Worm (Caenorhabditis elegans) whole organism, midembryonic: Measurements from ENCODE around the gene act-2.

Experiments used
- T22C8.4 ChIP-seq: fragments of 200-800 bp; sonication (Bioruptor generic); IDR thresholded peaks from 2 replicates; pipeline ENCODE4 v1.3.6; 2022; ENCODE audit warnings: missing genetic modification characterization, missing compliant biosample characterization
- cog-1 ChIP-seq: sonication (generic microtip); optimal IDR thresholded peaks from 2 replicates; lab custom pipeline; 2016; ENCODE audit warnings: missing genetic modification characterization, missing compliant biosample characterization
- flt-1 ChIP-seq: fragments of 200-800 bp; sonication (Bioruptor generic); IDR thresholded peaks from 2 replicates; pipeline ENCODE4 v1.3.6; 2022; ENCODE audit warnings: missing genetic modification characterization, missing compliant biosample characterization
- klf-2 ChIP-seq: fragments of 200-800 bp; sonication (Bioruptor generic); conservative IDR thresholded peaks from 2 replicates; pipeline ENCODE4 v1.3.6; 2022; ENCODE audit warnings: missing genetic modification reagents, missing genetic modification characterization, missing compliant biosample characterization
- med-1 ChIP-seq: sonication (generic microtip); optimal IDR thresholded peaks from 2 replicates; lab custom pipeline; 2017; ENCODE audit warnings: missing genetic modification characterization, mild to moderate bottlenecking, missing compliant biosample characterization, antibody characterized with exemption, missing genetic modification reagents; ENCODE audit not compliant: insufficient read depth
- ref-1 ChIP-seq: fragments of 200-800 bp; sonication (Bioruptor generic); conservative IDR thresholded peaks from 2 replicates; pipeline ENCODE4 v1.3.6; 2022; ENCODE audit warnings: missing genetic modification reagents, missing genetic modification characterization, missing compliant biosample characterization
- tab-1 ChIP-seq: fragments of 200-800 bp; sonication (Bioruptor generic); IDR thresholded peaks from 2 replicates; pipeline ENCODE4 v1.3.6; 2022; ENCODE audit warnings: missing genetic modification characterization, missing compliant biosample characterization
- ztf-23 ChIP-seq: fragments of 200-800 bp; sonication (Bioruptor generic); IDR thresholded peaks from 2 replicates; pipeline ENCODE4 v1.3.6; 2022; ENCODE audit warnings: missing genetic modification reagents, missing genetic modification characterization, missing compliant biosample characterization
- ztf-29 ChIP-seq: fragments of 200-800 bp; sonication (Bioruptor generic); IDR thresholded peaks from 2 replicates; pipeline ENCODE4 v1.3.6; 2022; ENCODE audit warnings: missing genetic modification reagents, missing genetic modification characterization, missing compliant biosample characterization

Gene act-2

DNA sequence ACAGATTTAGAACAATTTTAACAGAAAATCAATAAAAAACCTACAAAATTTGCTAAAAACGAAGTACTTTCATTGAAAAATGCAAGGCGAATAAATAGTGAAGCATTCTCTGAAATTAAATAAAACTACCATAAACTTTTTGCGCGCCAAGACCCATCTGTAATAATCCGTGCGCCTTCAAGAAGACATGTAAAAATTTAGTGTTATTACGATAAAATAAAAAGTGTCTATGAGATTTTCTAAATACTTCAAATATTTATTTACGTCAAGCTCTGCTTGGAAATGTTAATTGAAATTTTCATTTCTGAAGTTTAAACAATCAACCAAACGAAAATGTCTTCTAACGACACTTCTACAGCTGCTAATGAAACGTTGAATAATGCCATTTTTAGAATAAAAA is 37.9 kb downstream of the act-2 start, which contains the start of gene C45B11.9:
Gene C45B11.9, plus strand, starts transcription at position 301 of the 400 bp plus-strand sequence.
- TF ChIP-seq flt-1 (GFP tag; lab: Robert Waterston, UW) (no peak), ref-1 (GFP tag; lab: Robert Waterston, UW) (no peak), T22C8.4 (GFP tag; lab: Robert Waterston, UW) (no peak), cog-1 (tag; lab: Kevin White, UChicago) (no peak), klf-2 (no peak), ztf-23 (GFP tag; lab: Robert Waterston, UW) (no peak), med-1 (no peak), ztf-29 (GFP tag; lab: Robert Waterston, UW) (no peak)

DNA sequence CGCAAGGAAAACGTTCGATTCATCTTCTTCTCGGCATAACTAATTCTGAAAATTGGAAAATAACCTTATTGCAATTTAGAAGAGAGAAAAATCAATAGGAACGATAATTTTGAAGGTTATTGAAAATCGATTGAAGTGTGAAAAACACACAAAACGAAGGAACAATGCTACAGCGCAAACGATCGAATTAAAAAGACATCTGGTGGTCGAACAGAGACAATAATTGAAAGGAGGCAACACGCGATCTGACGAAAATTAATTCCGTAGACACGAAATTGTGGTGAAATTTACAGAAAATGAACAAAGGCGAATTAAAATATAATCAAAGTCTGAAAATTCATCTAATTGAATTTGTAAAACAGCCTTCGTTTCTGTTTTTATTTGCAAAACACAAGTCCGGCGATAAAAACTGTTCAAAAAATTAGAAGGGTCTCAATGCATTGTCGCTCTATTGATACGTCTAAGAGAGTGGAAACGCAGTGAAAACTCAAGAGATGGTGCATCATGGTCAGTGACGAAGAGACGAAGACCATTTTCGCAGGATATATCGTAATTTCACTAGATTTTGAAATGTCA is 38.5 kb downstream of the act-2 start, which contains the start of gene pak-2:
Gene pak-2, minus strand, starts transcription at position 51 of the 576 bp plus-strand sequence.
- peak; percentile 49; the same call in 1 of the 2 replicates for TF ChIP-seq klf-2
- TF ChIP-seq ztf-29 (GFP tag; lab: Robert Waterston, UW) = no peak
- TF ChIP-seq cog-1 (tag; lab: Kevin White, UChicago) = peak; percentile 87
- TF ChIP-seq flt-1 (GFP tag; lab: Robert Waterston, UW) = peak; percentile 77
- TF ChIP-seq ztf-23 (GFP tag; lab: Robert Waterston, UW) = peak; percentile 85

DNA sequence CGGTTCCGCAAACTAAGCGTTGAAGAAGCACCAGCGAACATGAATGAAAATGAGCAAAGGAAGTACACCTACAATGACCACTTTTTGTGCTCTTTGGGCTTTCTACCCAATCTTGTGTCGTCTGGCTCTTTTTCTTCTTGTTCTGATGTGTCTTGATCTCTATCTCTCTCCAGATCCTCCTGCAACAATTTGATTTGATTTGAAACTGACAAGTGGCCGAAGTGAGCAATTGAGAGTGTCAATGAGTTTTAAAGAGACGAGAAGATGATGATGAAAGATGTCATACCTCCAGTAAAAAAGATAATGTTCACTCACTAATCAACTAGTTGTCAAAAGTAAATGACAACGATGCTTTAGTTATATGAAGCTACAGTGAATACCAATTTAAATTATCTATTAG is 43.2 kb downstream of the act-2 start, which contains the start of gene pptr-2:
Gene pptr-2, minus strand, starts transcription at position 184 of the 400 bp plus-strand sequence.
- no peak for TF ChIP-seq klf-2
- no peak for TF ChIP-seq tab-1 (GFP tag; lab: Robert Waterston, UW)
- no peak for TF ChIP-seq med-1
- TF ChIP-seq ztf-23 (GFP tag; lab: Robert Waterston, UW) = no peak
- TF ChIP-seq cog-1 (tag; lab: Kevin White, UChicago) = no peak
- TF ChIP-seq flt-1 (GFP tag; lab: Robert Waterston, UW) = no peak
- no peak for TF ChIP-seq T22C8.4 (GFP tag; lab: Robert Waterston, UW)
- TF ChIP-seq ztf-29 (GFP tag; lab: Robert Waterston, UW) = no peak
- no peak for TF ChIP-seq ref-1 (GFP tag; lab: Robert Waterston, UW)

DNA sequence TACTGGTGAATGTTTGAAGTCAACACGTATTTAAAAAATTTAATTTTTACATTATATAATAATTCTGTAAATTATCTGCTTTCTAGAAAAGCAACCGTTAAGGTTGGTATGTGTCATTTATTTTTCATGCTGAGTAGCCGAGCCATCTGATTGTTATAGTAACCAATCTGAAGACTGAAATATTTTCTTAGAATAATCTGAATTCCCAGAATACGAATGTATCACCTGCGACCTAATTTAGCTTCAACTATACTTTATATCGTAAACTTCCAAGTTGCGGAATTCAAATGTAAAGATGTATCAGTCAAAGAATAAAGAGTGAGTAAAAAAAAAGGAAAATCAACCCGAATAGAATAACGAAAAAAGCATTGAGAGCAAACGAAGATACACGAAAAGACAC is 44.7 kb downstream of the act-2 start:
- TF ChIP-seq flt-1 (GFP tag; lab: Robert Waterston, UW) (no peak), T22C8.4 (GFP tag; lab: Robert Waterston, UW) (no peak), cog-1 (tag; lab: Kevin White, UChicago) (no peak), tab-1 (GFP tag; lab: Robert Waterston, UW) (no peak), ztf-23 (GFP tag; lab: Robert Waterston, UW) (no peak), ref-1 (GFP tag; lab: Robert Waterston, UW) (no peak), klf-2 (no peak), ztf-29 (GFP tag; lab: Robert Waterston, UW) (no peak), med-1 (no peak)

DNA sequence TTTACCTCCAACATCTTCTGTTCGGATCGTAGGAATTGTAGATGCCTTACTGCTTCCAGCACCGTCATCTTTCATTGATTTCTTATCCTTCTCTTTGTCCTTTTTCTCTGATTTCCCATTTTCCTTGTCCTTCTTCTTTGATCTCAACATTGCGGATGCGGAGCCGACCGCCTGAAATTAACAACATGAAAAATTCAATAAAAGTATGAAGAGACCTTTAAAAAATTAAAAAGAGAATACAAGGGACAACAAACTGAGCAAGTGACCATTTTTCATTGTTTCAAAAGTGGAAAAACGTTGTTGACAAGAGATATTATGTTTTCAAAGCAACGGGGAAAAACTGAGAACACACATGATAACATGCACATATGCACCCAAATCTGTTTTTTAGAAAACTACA is 47.3 kb downstream of the act-2 start:
- no peak for TF ChIP-seq T22C8.4 (GFP tag; lab: Robert Waterston, UW)
- TF ChIP-seq med-1 = no peak
- no peak for TF ChIP-seq cog-1 (tag; lab: Kevin White, UChicago)
- TF ChIP-seq ztf-29 (GFP tag; lab: Robert Waterston, UW) = no peak
- no peak for TF ChIP-seq flt-1 (GFP tag; lab: Robert Waterston, UW)
- no peak for TF ChIP-seq klf-2
- no peak for TF ChIP-seq ref-1 (GFP tag; lab: Robert Waterston, UW)
- no peak for TF ChIP-seq ztf-23 (GFP tag; lab: Robert Waterston, UW)
- no peak for TF ChIP-seq tab-1 (GFP tag; lab: Robert Waterston, UW)

DNA sequence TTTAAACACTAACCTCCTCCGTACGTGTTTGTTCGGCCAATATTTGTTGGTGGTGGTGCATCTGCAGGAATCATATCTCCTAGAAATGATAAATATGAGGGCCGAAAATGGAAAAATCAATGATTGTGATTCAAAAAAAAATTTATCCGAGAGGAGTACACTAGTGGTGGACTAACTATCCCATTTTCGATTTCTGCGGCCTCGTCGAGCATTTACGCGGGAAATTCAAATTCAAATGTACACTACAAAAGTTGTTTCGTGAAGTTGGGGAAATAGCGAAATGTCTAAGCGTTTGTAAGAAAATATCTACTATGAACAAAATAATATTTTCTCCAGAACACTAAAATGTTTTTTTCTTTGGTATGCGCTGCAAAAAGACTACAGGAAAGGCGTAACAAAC is 48.6 kb downstream of the act-2 start:
- TF ChIP-seq med-1 = no peak
- peak; percentile 39 for TF ChIP-seq cog-1 (tag; lab: Kevin White, UChicago)
- peak; percentile 71 for TF ChIP-seq ztf-23 (GFP tag; lab: Robert Waterston, UW)
- TF ChIP-seq tab-1 (GFP tag; lab: Robert Waterston, UW) = no peak
- TF ChIP-seq flt-1 (GFP tag; lab: Robert Waterston, UW) = peak; percentile 47; the same call in 1 of the 2 replicates
- peak; percentile 38; the same call in 1 of the 2 replicates for TF ChIP-seq T22C8.4 (GFP tag; lab: Robert Waterston, UW)

DNA sequence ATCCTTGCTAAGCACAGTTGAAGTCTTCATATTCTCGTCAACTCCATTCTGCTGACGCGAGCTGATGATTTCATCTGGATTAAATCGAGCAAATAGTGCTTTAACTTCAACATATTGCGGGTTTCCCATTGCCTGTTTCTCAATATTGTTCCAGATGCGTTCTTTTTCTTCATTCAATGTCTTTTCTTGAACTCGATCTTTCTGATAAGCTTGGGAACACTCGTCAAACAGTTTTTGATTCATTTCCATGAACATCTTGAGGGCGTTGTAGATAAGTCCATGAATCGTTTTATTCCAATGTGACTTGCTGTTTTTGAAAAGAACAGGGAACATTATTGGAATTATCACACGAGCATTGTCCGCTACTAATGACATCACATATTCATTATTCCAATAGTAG is 50.2 kb downstream of the act-2 start:
- TF ChIP-seq klf-2 (no peak), ztf-23 (GFP tag; lab: Robert Waterston, UW) (no peak), tab-1 (GFP tag; lab: Robert Waterston, UW) (no peak), flt-1 (GFP tag; lab: Robert Waterston, UW) (no peak), cog-1 (tag; lab: Kevin White, UChicago) (no peak), med-1 (no peak), ztf-29 (GFP tag; lab: Robert Waterston, UW) (no peak), ref-1 (GFP tag; lab: Robert Waterston, UW) (no peak), T22C8.4 (GFP tag; lab: Robert Waterston, UW) (no peak)
